Fruit fly (Drosophila melanogaster) whole organism, adult: ENCODE measurements around the gene Ssb-c31a.
A peak's percentile ranks its signal among the peaks of the same experiment; 100 is the strongest.

Source experiments
- CG11617 ChIP-seq: fragments of 200-800 bp; sonication (Bioruptor generic); optimal IDR thresholded peaks from 2 replicates; lab custom pipeline; 2017; ENCODE audit warnings: mild to moderate bottlenecking, missing biosample characterization, missing genetic modification reagents, missing genetic modification characterization
- CG14711 ChIP-seq: fragments of 200-800 bp; sonication (Bioruptor generic); optimal IDR thresholded peaks from 2 replicates; lab custom pipeline; 2018; ENCODE audit warnings: missing biosample characterization, mild to moderate bottlenecking, missing genetic modification characterization, moderate library complexity
- CG1620 ChIP-seq: fragments of 200-800 bp; sonication (Bioruptor generic); optimal IDR thresholded peaks from 2 replicates; lab custom pipeline; 2016; ENCODE audit warnings: missing biosample characterization, missing genetic modification characterization
- CG33017 ChIP-seq: fragments of 200-800 bp; sonication (Bioruptor generic); optimal IDR thresholded peaks from 2 replicates; lab custom pipeline; 2018; ENCODE audit warnings: missing biosample characterization, mild to moderate bottlenecking, missing genetic modification characterization, moderate library complexity
- CG5204 ChIP-seq: fragments of 200-800 bp; sonication (Bioruptor generic); optimal IDR thresholded peaks from 2 replicates; lab custom pipeline; 2016; ENCODE audit warnings: missing biosample characterization, missing genetic modification characterization
- Crg-1 ChIP-seq: fragments of 200-800 bp; sonication (Bioruptor generic); optimal IDR thresholded peaks from 2 replicates; lab custom pipeline; 2016; ENCODE audit warnings: missing biosample characterization, missing genetic modification characterization
- Mnt ChIP-seq: fragments of 200-800 bp; sonication (Bioruptor generic); optimal IDR thresholded peaks from 2 replicates; lab custom pipeline; 2016; ENCODE audit warnings: missing biosample characterization, mild to moderate bottlenecking, missing genetic modification characterization
- bab1 ChIP-seq: fragments of 200-800 bp; sonication (Bioruptor generic); optimal IDR thresholded peaks from 3 replicates; lab custom pipeline; 2019; ENCODE audit warnings: missing biosample characterization, mild to moderate bottlenecking, missing genetic modification characterization, moderate library complexity
- cic ChIP-seq: fragments of 200-800 bp; sonication (Bioruptor generic); optimal IDR thresholded peaks from 2 replicates; lab custom pipeline; 2017; ENCODE audit warnings: missing biosample characterization, mild to moderate bottlenecking, missing genetic modification characterization, moderate library complexity

DNA sequence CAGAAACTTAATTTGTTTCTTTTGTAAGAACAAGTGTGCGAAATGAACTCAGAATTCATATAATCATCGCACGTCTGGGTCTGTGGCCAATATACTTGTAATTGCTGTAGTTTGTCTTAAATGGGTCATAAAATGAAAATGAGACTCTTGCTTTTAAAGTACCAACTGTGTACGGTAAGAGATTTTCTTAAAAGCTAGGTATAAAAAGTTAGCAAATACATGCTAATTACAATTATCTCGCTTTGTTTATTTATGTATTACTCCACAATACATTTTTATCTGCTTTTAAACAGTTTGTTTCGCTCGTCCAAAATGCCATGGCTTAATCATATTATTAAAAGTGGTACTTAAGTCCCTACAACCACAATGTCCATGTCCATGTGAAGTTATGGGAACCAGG is 7.4 kb upstream of the Ssb-c31a start:
- TF ChIP-seq bab1 (GFP tag; lab: Kevin White, UChicago) (no peak), cic (GFP tag; lab: Kevin White, UChicago) (no peak), Mnt (GFP tag; lab: Kevin White, UChicago) (no peak), CG33017 (tag; lab: Kevin White, UChicago) (peak; percentile 62), CG5204 (no peak), Crg-1 (GFP tag; lab: Kevin White, UChicago) (no peak), CG1620 (no peak), CG11617 (GFP tag; lab: Kevin White, UChicago) (no peak), CG14711 (tag; lab: Kevin White, UChicago) (no peak)
